Fruit fly (Drosophila melanogaster) whole organism, embryonic: ENCODE results near the gene Snx27.

Experiments
- Aef1 ChIP-seq: fragments of 200-800 bp; sonication (Bioruptor generic); IDR thresholded peaks from 3 replicates; pipeline ENCODE4 v1.3.6; 2022; ENCODE audit warnings: missing biosample characterization, missing genetic modification characterization
- Atf-2 ChIP-seq: fragments of 200-800 bp; sonication (Bioruptor generic); optimal IDR thresholded peaks from 2 replicates; lab custom pipeline; 2016; ENCODE audit warnings: missing biosample characterization, missing genetic modification characterization
- CG10565 ChIP-seq: fragments of 200-800 bp; sonication (Bioruptor generic); optimal IDR thresholded peaks from 3 replicates; lab custom pipeline; 2016; ENCODE audit warnings: missing biosample characterization, mild to moderate bottlenecking, missing genetic modification characterization
- CG11093 ChIP-seq: fragments of 200-800 bp; sonication (Bioruptor generic); IDR thresholded peaks from 3 replicates; pipeline ENCODE4 v1.3.6; 2022; ENCODE audit warnings: missing biosample characterization, missing genetic modification characterization
- CG11456 ChIP-seq: fragments of 200-800 bp; sonication (Bioruptor generic); IDR thresholded peaks from 3 replicates; pipeline ENCODE4 v1.3.6; 2022; ENCODE audit warnings: missing biosample characterization, missing genetic modification characterization
- CG11560 ChIP-seq: fragments of 200-800 bp; sonication (Bioruptor generic); IDR thresholded peaks from 3 replicates; pipeline ENCODE4 v1.3.6; 2022; ENCODE audit warnings: missing biosample characterization, missing genetic modification characterization
- CG12769 ChIP-seq: fragments of 200-800 bp; sonication (Bioruptor generic); optimal IDR thresholded peaks from 2 replicates; lab custom pipeline; 2019; ENCODE audit warnings: missing biosample characterization, mild to moderate bottlenecking, missing genetic modification characterization, moderate library complexity
- CG13775 ChIP-seq: fragments of 200-800 bp; sonication (Bioruptor generic); optimal IDR thresholded peaks from 3 replicates; lab custom pipeline; 2017; ENCODE audit warnings: missing biosample characterization, mild to moderate bottlenecking, missing genetic modification characterization
- CG14860 ChIP-seq: fragments of 200-800 bp; sonication (Bioruptor generic); IDR thresholded peaks from 3 replicates; pipeline ENCODE4 v1.3.6; 2022; ENCODE audit warnings: missing biosample characterization, missing genetic modification characterization; ENCODE audit not compliant: partially characterized antibody
- CG15514 ChIP-seq: fragments of 200-800 bp; sonication (Bioruptor generic); optimal IDR thresholded peaks from 3 replicates; lab custom pipeline; 2017; ENCODE audit warnings: missing biosample characterization, missing genetic modification characterization, mild to moderate bottlenecking, moderate library complexity, missing genetic modification reagents
- CG16813 ChIP-seq: fragments of 200-800 bp; sonication (Bioruptor generic); IDR thresholded peaks from 3 replicates; pipeline ENCODE4 v1.3.6; 2022; ENCODE audit warnings: missing biosample characterization, missing genetic modification characterization; ENCODE audit not compliant: partially characterized antibody
- CG16815 ChIP-seq: fragments of 200-800 bp; sonication (Bioruptor generic); optimal IDR thresholded peaks from 3 replicates; lab custom pipeline; 2017; ENCODE audit warnings: missing biosample characterization, mild to moderate bottlenecking, missing genetic modification characterization
- CG17385 ChIP-seq: fragments of 200-800 bp; sonication (Bioruptor generic); optimal IDR thresholded peaks from 3 replicates; lab custom pipeline; 2018; ENCODE audit warnings: missing biosample characterization, mild to moderate bottlenecking, missing genetic modification characterization
- CG2199 ChIP-seq: fragments of 200-800 bp; sonication (Bioruptor generic); IDR thresholded peaks from 3 replicates; pipeline ENCODE4 v1.3.6; 2022; ENCODE audit warnings: missing biosample characterization, missing genetic modification characterization
- CG2712 ChIP-seq: fragments of 200-800 bp; optimal IDR thresholded peaks from 3 replicates; lab custom pipeline; 2019; ENCODE audit warnings: missing biosample characterization, mild to moderate bottlenecking, missing genetic modification characterization, moderate library complexity
- CG30403 ChIP-seq: fragments of 200-800 bp; sonication (Bioruptor generic); optimal IDR thresholded peaks from 3 replicates; lab custom pipeline; 2016; ENCODE audit warnings: missing biosample characterization, missing genetic modification characterization
- CG31388 ChIP-seq: fragments of 200-800 bp; sonication (Bioruptor generic); optimal IDR thresholded peaks from 2 replicates; lab custom pipeline; 2016; ENCODE audit warnings: missing biosample characterization, missing genetic modification characterization
- CG31441 ChIP-seq: fragments of 200-800 bp; sonication (Bioruptor generic); IDR thresholded peaks from 2 replicates; pipeline ENCODE4 v1.3.6; 2022; ENCODE audit warnings: missing biosample characterization, missing genetic modification characterization
- CG34224 ChIP-seq: fragments of 200-800 bp; sonication (Bioruptor generic); IDR thresholded peaks from 3 replicates; pipeline ENCODE4 v1.3.6; 2022; ENCODE audit warnings: missing biosample characterization, missing genetic modification characterization; ENCODE audit not compliant: partially characterized antibody
- CG34422 ChIP-seq: fragments of 200-800 bp; sonication (Bioruptor generic); IDR thresholded peaks from 3 replicates; pipeline ENCODE4 v1.3.6; 2022; ENCODE audit warnings: missing biosample characterization, missing genetic modification characterization
- CG6765 ChIP-seq: fragments of 200-800 bp; sonication (Bioruptor generic); optimal IDR thresholded peaks from 3 replicates; lab custom pipeline; 2017; ENCODE audit warnings: missing biosample characterization, mild to moderate bottlenecking, missing genetic modification characterization
- CG8359 ChIP-seq: fragments of 200-800 bp; sonication (Bioruptor generic); optimal IDR thresholded peaks from 2 replicates; lab custom pipeline; 2017; ENCODE audit warnings: missing biosample characterization, mild to moderate bottlenecking, missing genetic modification characterization, borderline replicate concordance
- CG9727 ChIP-seq: fragments of 200-800 bp; sonication (Bioruptor generic); optimal IDR thresholded peaks from 3 replicates; lab custom pipeline; 2017; ENCODE audit warnings: missing biosample characterization, mild to moderate bottlenecking, missing genetic modification characterization
- Camta ChIP-seq: fragments of 200-800 bp; sonication (Bioruptor generic); optimal IDR thresholded peaks from 2 replicates; lab custom pipeline; 2016; ENCODE audit warnings: missing biosample characterization, missing genetic modification characterization
- CoRest ChIP-seq: fragments of 200-800 bp; sonication (Bioruptor generic); optimal IDR thresholded peaks from 3 replicates; lab custom pipeline; 2018; ENCODE audit warnings: missing biosample characterization, mild to moderate bottlenecking, missing genetic modification characterization, moderate library complexity
- Deaf1 ChIP-seq: fragments of 200-800 bp; optimal IDR thresholded peaks from 3 replicates; lab custom pipeline; 2019; ENCODE audit warnings: missing biosample characterization, mild to moderate bottlenecking, missing genetic modification characterization, moderate library complexity
- Dek ChIP-seq: fragments of 200-800 bp; sonication (Bioruptor generic); optimal IDR thresholded peaks from 3 replicates; lab custom pipeline; 2019; ENCODE audit warnings: missing biosample characterization, mild to moderate bottlenecking, missing genetic modification characterization, moderate library complexity
- Dll ChIP-seq: fragments of 200-800 bp; sonication (Bioruptor generic); IDR thresholded peaks from 4 replicates; pipeline ENCODE4 v1.3.6; 2022; ENCODE audit warnings: missing biosample characterization, missing genetic modification characterization; ENCODE audit not compliant: partially characterized antibody
- Doc3 ChIP-seq: fragments of 200-800 bp; sonication (Bioruptor generic); IDR thresholded peaks from 3 replicates; pipeline ENCODE4 v1.3.6; 2022; ENCODE audit warnings: missing biosample characterization, missing genetic modification characterization; ENCODE audit not compliant: partially characterized antibody
- HHEX ChIP-seq: fragments of 200-800 bp; sonication (Bioruptor generic); optimal IDR thresholded peaks from 3 replicates; lab custom pipeline; 2017; ENCODE audit warnings: missing biosample characterization, mild to moderate bottlenecking, missing genetic modification characterization, missing genetic modification reagents
- HLH4C ChIP-seq: fragments of 200-800 bp; sonication (Bioruptor generic); IDR thresholded peaks from 3 replicates; pipeline ENCODE4 v1.3.6; 2022; ENCODE audit warnings: missing biosample characterization, missing genetic modification characterization; ENCODE audit not compliant: partially characterized antibody
- Opbp ChIP-seq: fragments of 200-800 bp; sonication (Bioruptor generic); IDR thresholded peaks from 3 replicates; pipeline ENCODE4 v1.3.6; 2022; ENCODE audit warnings: missing biosample characterization, missing genetic modification characterization; ENCODE audit not compliant: partially characterized antibody
- Rfx ChIP-seq: fragments of 200-800 bp; sonication (Bioruptor generic); IDR thresholded peaks from 2 replicates; pipeline ENCODE4 v1.3.6; 2022; ENCODE audit warnings: missing biosample characterization, missing genetic modification characterization
- Scr ChIP-seq: fragments of 200-800 bp; sonication (Bioruptor generic); IDR thresholded peaks from 2 replicates; pipeline ENCODE4 v1.3.6; 2022; ENCODE audit warnings: missing biosample characterization, missing genetic modification characterization; ENCODE audit not compliant: partially characterized antibody
- Sox102F ChIP-seq: fragments of 200-800 bp; sonication (Bioruptor generic); optimal IDR thresholded peaks from 2 replicates; lab custom pipeline; 2018; ENCODE audit warnings: missing biosample characterization, mild to moderate bottlenecking, missing genetic modification characterization, moderate library complexity
- Sry-β ChIP-seq: fragments of 200-800 bp; sonication (Bioruptor generic); optimal IDR thresholded peaks from 2 replicates; lab custom pipeline; 2018; ENCODE audit warnings: missing biosample characterization, mild to moderate bottlenecking, missing genetic modification characterization, moderate library complexity
- eve ChIP-seq, 2 experiments: fragments of >200 bp; optimal IDR thresholded peaks; 2 replicates each; lab custom pipeline; 2017; ENCODE audit warnings: missing biosample characterization in 2 of 2, missing genetic modification characterization in 2 of 2
- gsb-n ChIP-seq: fragments of 200-800 bp; sonication (Bioruptor generic); optimal IDR thresholded peaks from 3 replicates; lab custom pipeline; 2018; ENCODE audit warnings: missing biosample characterization, mild to moderate bottlenecking, missing genetic modification characterization
- hbn ChIP-seq: fragments of 200-800 bp; sonication (Bioruptor generic); IDR thresholded peaks from 2 replicates; pipeline ENCODE4 v1.3.6; 2022; ENCODE audit warnings: missing biosample characterization, missing genetic modification characterization; ENCODE audit not compliant: partially characterized antibody
- lola ChIP-seq, 3 experiments: fragments of >200 bp in 2 of 3; fragments of 200-800 bp in 1 of 3; sonication (Bioruptor generic) in 1 of 3; optimal IDR thresholded peaks; 2 replicates each; lab custom pipeline; 2017 to 2019; ENCODE audit warnings: missing biosample characterization in 3 of 3, missing genetic modification characterization in 3 of 3, mild to moderate bottlenecking in 1 of 3, moderate library complexity in 1 of 3
- mld ChIP-seq: fragments of 200-800 bp; sonication (Bioruptor generic); IDR thresholded peaks from 3 replicates; pipeline ENCODE4 v1.3.6; 2022; ENCODE audit warnings: missing biosample characterization, missing genetic modification characterization; ENCODE audit not compliant: partially characterized antibody
- pho ChIP-seq: fragments of 200-800 bp; sonication (Bioruptor generic); optimal IDR thresholded peaks from 2 replicates; lab custom pipeline; 2016; ENCODE audit warnings: missing biosample characterization, missing genetic modification characterization
- pzg ChIP-seq: fragments of 200-800 bp; sonication (Bioruptor generic); optimal IDR thresholded peaks from 3 replicates; lab custom pipeline; 2018; ENCODE audit warnings: missing biosample characterization, mild to moderate bottlenecking, missing genetic modification characterization, moderate library complexity
- sens ChIP-seq: fragments of 200-800 bp; sonication (Bioruptor generic); peaks from one replicate; lab custom pipeline; 2016; ENCODE audit warnings: missing biosample characterization, missing genetic modification characterization
- tll ChIP-seq, 2 experiments: fragments of 200-800 bp in 1 of 2; fragments of >200 bp in 1 of 2; sonication (Bioruptor generic) in 1 of 2; optimal IDR thresholded peaks; 2 replicates each; lab custom pipeline; 2017 to 2019; ENCODE audit warnings: missing biosample characterization in 2 of 2, missing genetic modification characterization in 2 of 2, mild to moderate bottlenecking in 1 of 2, moderate library complexity in 1 of 2
- zen2 ChIP-seq: fragments of 200-800 bp; sonication (Bioruptor generic); IDR thresholded peaks from 3 replicates; pipeline ENCODE4 v1.3.6; 2022; ENCODE audit warnings: missing biosample characterization, missing genetic modification characterization; ENCODE audit not compliant: partially characterized antibody

The Snx27 gene

DNA sequence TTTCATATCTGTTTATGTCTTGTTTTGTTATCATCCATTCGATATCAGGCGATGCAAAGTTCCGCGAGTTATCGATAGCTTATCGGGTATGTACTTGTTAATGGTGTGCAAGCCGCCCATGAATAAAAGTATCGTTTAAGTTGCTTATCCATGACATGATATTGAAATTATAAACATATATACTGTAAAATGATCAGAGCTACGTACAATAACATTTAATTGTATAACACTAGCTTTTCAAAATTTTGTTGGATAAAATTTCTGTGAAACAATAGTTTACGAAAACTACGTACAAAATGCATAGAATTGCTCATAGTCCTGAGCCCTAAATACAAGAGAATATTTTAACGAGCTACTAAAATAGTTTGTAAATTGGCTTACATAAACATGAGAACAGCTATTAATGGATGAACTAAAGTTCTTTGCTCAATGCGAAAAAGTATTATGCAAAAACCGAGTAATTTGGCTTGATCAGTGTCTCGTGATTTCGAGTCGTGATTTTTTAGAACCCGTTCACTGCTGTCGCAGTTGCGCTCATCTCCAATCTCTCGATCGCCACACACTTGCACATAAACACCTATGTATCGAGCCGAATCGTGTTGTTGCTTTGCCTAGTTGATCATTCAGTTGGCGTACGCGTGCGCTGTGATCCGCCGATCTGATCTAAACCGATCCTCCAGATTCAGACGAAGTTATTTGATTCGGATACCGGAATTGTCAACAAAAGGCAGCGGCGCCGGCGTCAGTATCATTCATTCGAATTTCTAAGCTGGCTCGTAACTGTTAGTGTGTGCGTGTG lies 48.2 kb downstream of the Snx27 start, which contains the start of the genes PGAP1 and cv (continued):
- TF ChIP-seq Doc3 (GFP tag; lab: Robert Waterston, UW) = peak; percentile 73
- TF ChIP-seq lola (GFP tag; optimal IDR thresholded peaks at IDR 0.05; lab: Kevin White, UChicago) = peak in 1 of 3 experiments; percentile 53
- TF ChIP-seq CG8359 (GFP tag; lab: Kevin White, UChicago) = no peak
- no peak for TF ChIP-seq CG10565 (GFP tag; lab: Kevin White, UChicago)
- peak; percentile 64 for TF ChIP-seq hbn (GFP tag; lab: Robert Waterston, UW)
- peak; percentile 96 for TF ChIP-seq CG11560 (tag; lab: Robert Waterston, UW)
- TF ChIP-seq CG11456 = 0 out of 3 replicates have a peak, but pooled peaks have one; percentile 49
- no peak for TF ChIP-seq CG12769 (tag; lab: Kevin White, UChicago)
- peak; percentile 59 for TF ChIP-seq Deaf1 (tag; lab: Kevin White, UChicago)
- TF ChIP-seq CG16813 (GFP tag; lab: Robert Waterston, UW) = peak; percentile 71
- no peak for TF ChIP-seq CG11093 (GFP tag; lab: Robert Waterston, UW)
- TF ChIP-seq Dll (GFP tag; lab: Robert Waterston, UW) = peak; percentile 79
- TF ChIP-seq CG9727 (GFP tag; lab: Kevin White, UChicago) = peak; percentile 26
- TF ChIP-seq sens (GFP tag; lab: Kevin White, UChicago) = peak; percentile 87
- no peak for TF ChIP-seq Aef1
- TF ChIP-seq CG30403 (GFP tag; lab: Kevin White, UChicago) = peak; percentile 70
- peak; percentile 76 for TF ChIP-seq CG34224 (GFP tag; lab: Robert Waterston, UW)
- TF ChIP-seq pzg = peak; percentile 42
- no peak for TF ChIP-seq HHEX
- peak; percentile 78; the same call in 2 of the 3 replicates for TF ChIP-seq Opbp (GFP tag; lab: Robert Waterston, UW)
- peak; percentile 79 for TF ChIP-seq Scr (GFP tag; lab: Robert Waterston, UW)
- no peak for TF ChIP-seq gsb-n (tag; lab: Kevin White, UChicago)
- TF ChIP-seq eve (GFP tag; optimal IDR thresholded peaks at IDR 0.05; lab: Kevin White, UChicago) = no peak
- TF ChIP-seq CG31441 = peak; percentile 65; the same call in 1 of the 2 replicates
- TF ChIP-seq Atf-2 (GFP tag; lab: Kevin White, UChicago) = peak; percentile 18
- no peak for TF ChIP-seq CG31388 (GFP tag; lab: Kevin White, UChicago)
- peak; percentile 27 for TF ChIP-seq CG13775
- peak; percentile 51 for TF ChIP-seq CoRest (tag; lab: Kevin White, UChicago)
- TF ChIP-seq CG16815 (GFP tag; lab: Kevin White, UChicago) = no peak
- peak; percentile 22 to 29 for TF ChIP-seq tll (GFP tag; optimal IDR thresholded peaks at IDR 0.05; lab: Kevin White, UChicago)
- TF ChIP-seq CG17385 (GFP tag; lab: Kevin White, UChicago) = no peak
- peak; percentile 13 for TF ChIP-seq Dek (tag; lab: Kevin White, UChicago)
- peak; percentile 68 for TF ChIP-seq HLH4C
- no peak for TF ChIP-seq CG6765 (GFP tag; lab: Kevin White, UChicago)
- TF ChIP-seq Rfx = peak; percentile 42
- peak; percentile 47 for TF ChIP-seq CG2712 (tag; lab: Kevin White, UChicago)
- TF ChIP-seq zen2 (GFP tag; lab: Robert Waterston, UW) = peak; percentile 76
- TF ChIP-seq CG34422 (GFP tag; lab: Robert Waterston, UW) = peak; percentile 12; the same call in 1 of the 3 replicates
- peak; percentile 78 for TF ChIP-seq Sry-β (GFP tag; lab: Kevin White, UChicago)
- peak; percentile 15 for TF ChIP-seq pho (GFP tag; lab: Kevin White, UChicago)
- TF ChIP-seq CG15514 = peak; percentile 41
- TF ChIP-seq CG14860 (GFP tag; lab: Robert Waterston, UW) = peak; percentile 70; the same call in 2 of the 3 replicates
- no peak for TF ChIP-seq CG2199
- peak; percentile 14 for TF ChIP-seq Sox102F (GFP tag; lab: Kevin White, UChicago)
- peak; percentile 6 for TF ChIP-seq Camta (GFP tag; lab: Kevin White, UChicago)
- TF ChIP-seq mld = 0 out of 3 replicates have a peak, but pooled peaks have one; percentile 37
